Worm (Caenorhabditis elegans): ENCODE data around the gene F42D1.4.

DNA sequence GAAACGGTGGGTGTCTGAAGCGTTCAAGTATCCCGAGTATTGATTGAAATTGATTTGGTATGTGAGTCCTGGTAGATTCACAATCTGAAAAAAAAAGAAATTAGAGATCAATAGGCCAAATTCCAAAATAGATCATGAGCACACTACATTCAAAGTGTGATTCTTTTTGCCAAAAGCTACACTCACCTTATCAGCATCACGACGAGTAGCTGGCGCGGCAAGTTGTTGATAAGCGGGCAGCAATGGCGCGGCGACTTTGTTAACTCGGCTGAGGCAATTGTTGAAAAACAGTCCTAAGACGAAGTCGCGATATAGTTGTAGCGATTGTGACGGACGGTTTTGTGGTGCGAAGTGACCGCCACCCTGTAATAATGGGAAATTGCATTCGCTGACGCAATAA lies 38.0 kb upstream of the F42D1.4 start:
- TF ChIP-seq elt-2 (tag; optimal IDR thresholded peaks at IDR 0.05) (no peak), pat-9 (tag; optimal IDR thresholded peaks at IDR 0.05) (no peak), hlh-30 (tag; optimal IDR thresholded peaks at IDR 0.05; ENCODE audit: insufficient read depth) (no peak), unc-55 (GFP tag; optimal IDR thresholded peaks at IDR 0.05) (no peak), ama-1 (optimal IDR thresholded peaks at IDR 0.05) (no peak)
